Fruit fly (Drosophila melanogaster): Measurements from ENCODE around the gene ph-d.

DNA sequence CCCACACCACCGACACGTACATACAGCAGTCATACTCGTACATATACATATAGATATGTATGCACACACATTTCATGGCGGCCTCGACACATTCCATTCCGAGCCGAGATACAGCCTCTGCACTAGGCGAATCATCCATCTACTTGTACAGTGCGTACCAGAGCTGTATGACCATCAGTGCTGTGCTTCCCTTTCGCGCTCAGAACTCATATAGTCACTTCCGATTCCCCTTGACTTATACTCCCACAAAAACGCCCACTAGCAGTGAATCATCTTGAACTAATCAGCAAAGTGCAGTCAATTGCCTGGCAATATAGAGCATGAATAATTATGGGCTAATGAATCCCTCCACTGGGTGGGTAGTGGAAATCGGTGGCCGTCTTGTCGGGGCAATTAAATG is 33.3 kb downstream of the ph-d start:
- TF ChIP-seq CG6792 (GFP tag; optimal IDR thresholded peaks at IDR 0.05), result no peak
- peak; percentile 20 for TF ChIP-seq CG32006 (GFP tag; optimal IDR thresholded peaks at IDR 0.05)
- no peak for TF ChIP-seq Hr4 (GFP tag; optimal IDR thresholded peaks at IDR 0.05)
- TF ChIP-seq CG16779 (tag; optimal IDR thresholded peaks at IDR 0.05), result no peak
- no peak for TF ChIP-seq CG8319 (GFP tag; optimal IDR thresholded peaks at IDR 0.05)
- TF ChIP-seq dsx (GFP tag; optimal IDR thresholded peaks at IDR 0.05; ENCODE audit: poor library complexity, severe bottlenecking), result no peak
- no peak for TF ChIP-seq CG4318 (GFP tag; optimal IDR thresholded peaks at IDR 0.05)
- no peak for TF ChIP-seq spab (GFP tag; optimal IDR thresholded peaks at IDR 0.05)
- no peak for TF ChIP-seq Blimp-1 (GFP tag; optimal IDR thresholded peaks at IDR 0.05)
- no peak for TF ChIP-seq CG11294 (GFP tag; IDR thresholded peaks at IDR 0.05)
- no peak for TF ChIP-seq Hr38 (GFP tag; optimal IDR thresholded peaks at IDR 0.05)
- no peak for TF ChIP-seq CG11762 (GFP tag; optimal IDR thresholded peaks at IDR 0.05; ENCODE audit: insufficient read depth)
- TF ChIP-seq pdm3 (GFP tag; optimal IDR thresholded peaks at IDR 0.05), result no peak
- TF ChIP-seq CG9139 (GFP tag; optimal IDR thresholded peaks at IDR 0.05), result no peak

Measured in whole organism, prepupa.